Worm (Caenorhabditis elegans) whole organism, mixed stage, embryonic: ENCODE results near the gene K10G6.5.
A peak's percentile ranks its signal among the peaks of the same experiment; 100 is the strongest.

Experiments used
- M03D4.4 ChIP-seq: sonication (generic microtip); optimal IDR thresholded peaks from 2 replicates; lab custom pipeline; 2017; ENCODE audit warnings: mild to moderate bottlenecking, missing genetic modification characterization, missing compliant biosample characterization
- bed-3 ChIP-seq: fragments of 200-800 bp; sonication (Bioruptor generic); optimal IDR thresholded peaks from 3 replicates; lab custom pipeline; 2018; ENCODE audit warnings: mild to moderate bottlenecking, missing genetic modification characterization, moderate library complexity, missing compliant biosample characterization
- blmp-1 ChIP-seq: fragments of 150-350 bp; optimal IDR thresholded peaks from 2 replicates; lab custom pipeline; 2014; ENCODE audit warnings: missing biosample characterization, missing genetic modification characterization
- ceh-43 ChIP-seq: fragments of 200-800 bp; sonication (Bioruptor generic); optimal IDR thresholded peaks from 2 replicates; lab custom pipeline; 2018; ENCODE audit warnings: mild to moderate bottlenecking, missing genetic modification characterization, moderate library complexity, missing compliant biosample characterization
- ceh-83 ChIP-seq: fragments of 200-800 bp; sonication (Bioruptor generic); optimal IDR thresholded peaks from 2 replicates; lab custom pipeline; 2018; ENCODE audit warnings: mild to moderate bottlenecking, missing genetic modification characterization, missing compliant biosample characterization
- ces-1 ChIP-seq: fragments of 150-350 bp; optimal IDR thresholded peaks from 2 replicates; lab custom pipeline; 2014; ENCODE audit warnings: missing biosample characterization, missing genetic modification reagents, missing genetic modification characterization
- cnd-1 ChIP-seq: fragments of 200-800 bp; sonication (Bioruptor generic); optimal IDR thresholded peaks from 2 replicates; lab custom pipeline; 2018; ENCODE audit warnings: mild to moderate bottlenecking, missing genetic modification characterization, missing compliant biosample characterization
- drap-1 ChIP-seq: fragments of 200-800 bp; sonication (Bioruptor generic); optimal IDR thresholded peaks from 3 replicates; lab custom pipeline; 2018; ENCODE audit warnings: mild to moderate bottlenecking, missing genetic modification characterization, missing compliant biosample characterization
- elt-3 ChIP-seq: fragments of 150-350 bp; optimal IDR thresholded peaks from 2 replicates; lab custom pipeline; 2014; ENCODE audit warnings: missing biosample characterization, missing genetic modification characterization
- flh-1 ChIP-seq: fragments of 200-800 bp; sonication (Bioruptor generic); optimal IDR thresholded peaks from 2 replicates; lab custom pipeline; 2018; ENCODE audit warnings: mild to moderate bottlenecking, missing genetic modification characterization, moderate library complexity, missing compliant biosample characterization
- hlh-1 ChIP-seq: fragments of 150-350 bp; optimal IDR thresholded peaks from 2 replicates; lab custom pipeline; 2014; ENCODE audit warnings: missing biosample characterization, missing genetic modification reagents, missing genetic modification characterization
- lin-13 ChIP-seq: fragments of 150-350 bp; optimal IDR thresholded peaks from 2 replicates; lab custom pipeline; 2014; ENCODE audit warnings: missing biosample characterization, missing genetic modification characterization
- lin-32 ChIP-seq: fragments of 200-800 bp; sonication (Bioruptor generic); optimal IDR thresholded peaks from 2 replicates; lab custom pipeline; 2018; ENCODE audit warnings: mild to moderate bottlenecking, missing genetic modification characterization, missing compliant biosample characterization
- lsy-2 ChIP-seq: fragments of 150-350 bp; optimal IDR thresholded peaks from 2 replicates; lab custom pipeline; 2014; ENCODE audit warnings: missing biosample characterization, missing genetic modification characterization
- mab-5 ChIP-seq: fragments of 150-350 bp; optimal IDR thresholded peaks from 2 replicates; lab custom pipeline; 2014; ENCODE audit warnings: missing biosample characterization, missing genetic modification characterization
- mep-1 ChIP-seq: fragments of 150-350 bp; optimal IDR thresholded peaks from 2 replicates; lab custom pipeline; 2017; ENCODE audit warnings: missing biosample characterization, missing genetic modification reagents, missing genetic modification characterization, inconsistent platforms
- mls-2 ChIP-seq: sonication (generic microtip); optimal IDR thresholded peaks from 2 replicates; lab custom pipeline; 2016; ENCODE audit warnings: mild to moderate bottlenecking, missing genetic modification characterization, moderate library complexity, missing compliant biosample characterization
- nhr-12 ChIP-seq: fragments of 150-350 bp; optimal IDR thresholded peaks from 2 replicates; lab custom pipeline; 2014; ENCODE audit warnings: missing biosample characterization, missing genetic modification characterization
- nhr-2 ChIP-seq: fragments of 150-350 bp; optimal IDR thresholded peaks from 2 replicates; lab custom pipeline; 2014; ENCODE audit warnings: missing biosample characterization, missing genetic modification characterization
- nhr-237 ChIP-seq: fragments of 150-350 bp; optimal IDR thresholded peaks from 2 replicates; lab custom pipeline; 2014; ENCODE audit warnings: missing biosample characterization, missing genetic modification characterization
- nhr-28 ChIP-seq: fragments of 150-350 bp; optimal IDR thresholded peaks from 2 replicates; lab custom pipeline; 2014; ENCODE audit warnings: missing biosample characterization, missing genetic modification characterization
- nhr-76 ChIP-seq: sonication (generic microtip); optimal IDR thresholded peaks from 2 replicates; lab custom pipeline; 2017; ENCODE audit warnings: missing biosample characterization, missing genetic modification characterization
- pha-4 ChIP-seq: fragments of 150-350 bp; optimal IDR thresholded peaks from 2 replicates; lab custom pipeline; 2018; ENCODE audit warnings: missing biosample characterization, missing genetic modification reagents, missing genetic modification characterization
- snpc-4 ChIP-seq: fragments of 150-350 bp; optimal IDR thresholded peaks from 2 replicates; lab custom pipeline; 2014; ENCODE audit warnings: missing biosample characterization, missing genetic modification characterization
- sptf-1 ChIP-seq: sonication (generic microtip); optimal IDR thresholded peaks from 2 replicates; lab custom pipeline; 2017; ENCODE audit warnings: mild to moderate bottlenecking, missing genetic modification characterization, moderate library complexity, missing compliant biosample characterization
- tbx-8 ChIP-seq: fragments of 200-800 bp; sonication (Bioruptor generic); optimal IDR thresholded peaks from 2 replicates; lab custom pipeline; 2018; ENCODE audit warnings: mild to moderate bottlenecking, missing genetic modification characterization, moderate library complexity, missing compliant biosample characterization
- unc-120 ChIP-seq: sonication (generic microtip); optimal IDR thresholded peaks from 2 replicates; lab custom pipeline; 2017; ENCODE audit warnings: missing genetic modification characterization, missing compliant biosample characterization; ENCODE audit not compliant: poor library complexity, severe bottlenecking
- unc-39 ChIP-seq: fragments of 150-350 bp; optimal IDR thresholded peaks from 2 replicates; lab custom pipeline; 2014; ENCODE audit warnings: missing biosample characterization, missing genetic modification characterization
- unc-62 ChIP-seq: fragments of 150-350 bp; optimal IDR thresholded peaks from 2 replicates; lab custom pipeline; 2014; ENCODE audit warnings: missing biosample characterization, missing genetic modification reagents, missing genetic modification characterization
- zip-8 ChIP-seq: fragments of 150-350 bp; optimal IDR thresholded peaks from 2 replicates; lab custom pipeline; 2014; ENCODE audit warnings: missing biosample characterization, missing genetic modification characterization
- ztf-11 ChIP-seq: fragments of 150-350 bp; optimal IDR thresholded peaks from 2 replicates; lab custom pipeline; 2014; ENCODE audit warnings: missing biosample characterization, missing genetic modification characterization

The K10G6.5 gene

DNA sequence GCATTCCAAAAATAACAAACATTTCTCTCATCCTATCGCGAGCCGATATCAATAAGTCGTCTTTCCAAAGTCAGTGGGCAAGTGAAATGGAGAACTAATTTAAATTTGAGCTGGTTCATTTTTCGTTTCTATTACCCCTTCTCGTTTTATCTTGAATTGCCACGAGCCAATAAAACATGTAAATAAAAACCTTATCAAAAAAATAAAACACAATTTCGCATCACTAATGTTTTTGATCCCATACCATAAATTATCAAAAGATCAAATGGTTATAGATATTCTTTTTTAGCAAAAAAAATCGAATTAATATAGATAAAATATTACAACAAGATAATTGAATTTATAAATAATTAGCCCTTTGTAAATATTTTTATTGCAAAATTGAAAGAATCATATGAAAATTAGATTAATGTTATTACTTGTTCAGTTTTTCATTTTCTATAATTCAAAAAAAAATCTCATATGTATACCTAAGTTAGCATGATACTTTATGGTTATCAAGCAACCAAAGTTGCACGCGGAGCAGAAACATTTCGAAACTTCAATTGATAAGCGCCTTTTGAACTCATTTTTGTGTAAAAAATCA lies 5.7 kb downstream of the K10G6.5 start, which contains the start of gene Y14H12A.1:
Gene Y14H12A.1, plus strand, starts transcription at position 536 of the 586 bp plus-strand sequence.
- TF ChIP-seq zip-8 (tag; lab: Kevin White, UChicago) (no peak), mab-5 (tag; lab: Kevin White, UChicago) (no peak), nhr-76 (no peak), unc-62 (GFP tag; lab: Kevin White, UChicago) (no peak), sptf-1 (no peak), ceh-43 (GFP tag; lab: Kevin White, UChicago) (no peak), unc-39 (tag; lab: Kevin White, UChicago) (no peak), bed-3 (no peak), ceh-83 (GFP tag; lab: Kevin White, UChicago) (no peak), M03D4.4 (tag; lab: Kevin White, UChicago) (no peak), blmp-1 (tag; lab: Kevin White, UChicago) (no peak), nhr-2 (tag; lab: Kevin White, UChicago) (no peak), ztf-11 (tag; lab: Kevin White, UChicago) (no peak), flh-1 (GFP tag; lab: Kevin White, UChicago) (no peak), lsy-2 (tag; lab: Kevin White, UChicago) (no peak)

DNA sequence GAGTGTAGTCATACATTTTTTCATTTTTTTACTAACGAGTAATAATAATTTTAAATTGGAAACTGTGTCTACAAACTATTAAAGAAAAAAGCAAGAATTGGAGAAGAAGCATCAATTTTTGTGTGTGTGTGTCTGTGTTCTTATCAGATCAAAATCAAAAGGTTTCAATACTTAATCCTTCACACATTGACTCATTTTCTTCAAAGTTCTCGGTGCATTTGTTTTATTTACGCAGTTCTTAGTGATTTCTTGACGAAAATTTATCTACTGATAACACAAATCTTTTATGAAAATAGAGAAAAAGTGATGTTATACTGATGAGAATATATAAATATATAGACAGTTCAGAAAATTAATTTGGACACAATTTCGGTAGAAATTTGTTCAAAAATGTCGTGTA lies 9.0 kb downstream of the K10G6.5 start, which contains the start of gene clc-22:
Gene clc-22, minus strand, starts transcription at position 71 of the 400 bp plus-strand sequence.
- TF ChIP-seq elt-3 (tag; lab: Kevin White, UChicago) (no peak), nhr-28 (no peak), ces-1 (GFP tag; lab: Kevin White, UChicago) (no peak), mab-5 (tag; lab: Kevin White, UChicago) (no peak), unc-39 (tag; lab: Kevin White, UChicago) (no peak), snpc-4 (tag; lab: Kevin White, UChicago) (no peak), zip-8 (tag; lab: Kevin White, UChicago) (no peak), hlh-1 (tag; lab: Kevin White, UChicago) (no peak), ceh-43 (GFP tag; lab: Kevin White, UChicago) (no peak), lsy-2 (tag; lab: Kevin White, UChicago) (no peak), pha-4 (tag; lab: Kevin White, UChicago) (no peak), mep-1 (tag; lab: Kevin White, UChicago) (no peak)

DNA sequence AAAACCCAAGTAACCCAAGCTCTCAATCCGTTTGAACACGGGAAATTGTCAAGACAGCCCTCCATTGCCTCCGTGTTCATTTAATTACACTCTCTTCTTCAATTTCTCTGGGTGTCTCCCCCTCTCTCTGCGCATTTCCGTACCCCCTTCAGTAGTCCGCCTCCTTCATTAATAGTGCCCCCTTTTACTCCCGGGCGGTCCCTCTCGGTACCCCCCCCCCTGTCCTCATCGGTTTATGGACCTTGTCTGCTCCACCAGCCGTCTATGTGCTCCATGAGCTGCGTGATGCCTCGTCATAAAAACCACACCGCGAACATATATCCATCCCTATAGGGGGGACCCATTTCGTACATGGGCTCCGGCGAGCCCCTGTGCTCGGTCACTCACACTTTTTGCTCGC lies 12.5 kb downstream of the K10G6.5 start:
- TF ChIP-seq mep-1 (tag; lab: Kevin White, UChicago) (peak; percentile 6), lin-13 (tag; lab: Kevin White, UChicago) (no peak), zip-8 (tag; lab: Kevin White, UChicago) (no peak), lsy-2 (tag; lab: Kevin White, UChicago) (no peak), ztf-11 (tag; lab: Kevin White, UChicago) (peak; percentile 15), unc-120 (tag; lab: Kevin White, UChicago) (peak; percentile 39), sptf-1 (peak; percentile 81), ceh-83 (GFP tag; lab: Kevin White, UChicago) (no peak), lin-32 (GFP tag; lab: Kevin White, UChicago) (peak; percentile 48), nhr-237 (tag; lab: Kevin White, UChicago) (no peak), nhr-12 (tag; lab: Kevin White, UChicago) (no peak), ces-1 (GFP tag; lab: Kevin White, UChicago) (peak; percentile 94), flh-1 (GFP tag; lab: Kevin White, UChicago) (no peak), drap-1 (GFP tag; lab: Kevin White, UChicago) (peak; percentile 36), mls-2 (tag; lab: Kevin White, UChicago) (peak; percentile 83), M03D4.4 (tag; lab: Kevin White, UChicago) (peak; percentile 51), ceh-43 (GFP tag; lab: Kevin White, UChicago) (peak; percentile 52), cnd-1 (tag; lab: Kevin White, UChicago) (peak; percentile 55)

DNA sequence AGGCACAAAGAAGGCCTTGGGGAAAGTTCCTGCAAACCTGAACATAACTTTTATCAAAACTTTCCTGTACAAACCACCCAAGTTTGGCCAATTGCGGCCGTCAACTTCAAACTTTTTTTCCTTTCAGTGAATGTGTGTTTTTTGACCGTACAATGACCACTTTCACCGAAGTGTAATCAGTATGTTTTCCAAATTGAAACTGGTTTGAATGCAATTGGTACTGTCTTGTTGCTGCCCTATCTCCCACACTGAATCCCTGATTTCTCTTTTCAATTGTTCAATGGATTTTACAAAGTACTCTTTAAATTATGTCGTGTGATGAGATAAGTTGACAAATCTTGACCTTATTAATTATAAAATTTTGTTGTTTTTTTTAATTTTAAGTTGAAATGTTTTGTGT lies 13.4 kb downstream of the K10G6.5 start:
- TF ChIP-seq mep-1 (tag; lab: Kevin White, UChicago) (no peak), nhr-76 (no peak), ztf-11 (tag; lab: Kevin White, UChicago) (no peak)

DNA sequence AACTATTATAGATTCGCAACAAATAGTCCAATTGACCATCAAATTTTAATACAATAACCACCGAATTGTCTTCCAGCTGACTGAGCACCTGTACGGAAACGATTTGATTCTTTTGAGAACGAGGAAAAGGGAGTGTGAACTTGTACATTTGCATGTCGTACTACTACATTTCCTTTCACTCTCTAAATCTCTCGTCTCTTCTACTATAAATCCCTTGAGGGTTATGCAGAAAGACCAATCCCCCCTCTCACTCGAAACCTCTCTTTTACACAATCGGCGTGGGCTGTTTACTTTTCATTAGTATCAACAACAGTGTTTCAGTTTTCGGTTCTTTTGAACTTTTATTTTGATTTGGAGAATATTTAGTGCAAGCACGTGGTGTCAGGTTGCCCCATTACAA lies 15.1 kb downstream of the K10G6.5 start:
- no peak for TF ChIP-seq mls-2 (tag; lab: Kevin White, UChicago)
- TF ChIP-seq pha-4 (tag; lab: Kevin White, UChicago): peak; percentile 32
- TF ChIP-seq ces-1 (GFP tag; lab: Kevin White, UChicago): peak; percentile 53
- no peak for TF ChIP-seq tbx-8 (GFP tag; lab: Kevin White, UChicago)
